Fruit fly (Drosophila melanogaster) whole organism, embryonic: ENCODE results near the gene CG5104.

Experiments used
- CG11560 ChIP-seq: fragments of 200-800 bp; sonication (Bioruptor generic); IDR thresholded peaks from 3 replicates; pipeline ENCODE4 v1.3.6; 2022; ENCODE audit warnings: missing biosample characterization, missing genetic modification characterization
- CG14667 ChIP-seq: fragments of 200-800 bp; sonication (Bioruptor generic); IDR thresholded peaks from 2 replicates; pipeline ENCODE4 v1.3.6; 2022; ENCODE audit warnings: missing biosample characterization, missing genetic modification characterization
- CG1792 ChIP-seq: fragments of 200-800 bp; sonication (Bioruptor generic); optimal IDR thresholded peaks from 2 replicates; lab custom pipeline; 2016; ENCODE audit warnings: missing biosample characterization, missing genetic modification characterization
- CG4404 ChIP-seq: fragments of 200-800 bp; sonication (Bioruptor generic); IDR thresholded peaks from 2 replicates; pipeline ENCODE4 v1.3.6; 2022; ENCODE audit warnings: missing biosample characterization, missing genetic modification characterization
- CkIIα-i1 ChIP-seq: fragments of 200-800 bp; sonication (Bioruptor generic); IDR thresholded peaks from 2 replicates; pipeline ENCODE4 v1.3.6; 2022; ENCODE audit warnings: missing biosample characterization, missing genetic modification characterization
- cad ChIP-seq: fragments of >200 bp; optimal IDR thresholded peaks from 2 replicates; lab custom pipeline; 2017; ENCODE audit warnings: missing biosample characterization, missing genetic modification characterization
- grau ChIP-seq: fragments of 200-800 bp; optimal IDR thresholded peaks from 3 replicates; lab custom pipeline; 2019; ENCODE audit warnings: missing biosample characterization, mild to moderate bottlenecking, missing genetic modification characterization, moderate library complexity
- mirr ChIP-seq: fragments of 200-800 bp; sonication (Bioruptor generic); optimal IDR thresholded peaks from 3 replicates; lab custom pipeline; 2018; ENCODE audit warnings: missing biosample characterization, mild to moderate bottlenecking, missing genetic modification characterization
- nom ChIP-seq: fragments of 200-800 bp; sonication (Bioruptor generic); optimal IDR thresholded peaks from 2 replicates; lab custom pipeline; 2017; ENCODE audit warnings: missing biosample characterization, missing genetic modification characterization, mild to moderate bottlenecking, moderate library complexity, missing genetic modification reagents
- pan ChIP-seq, 4 experiments: fragments of >200 bp in 3 of 4; fragments of 200-800 bp in 1 of 4; sonication (Bioruptor generic) in 1 of 4; optimal IDR thresholded peaks in 3 of 4; IDR thresholded peaks in 1 of 4; 2 replicates each; pipeline versions ENCODE4 v1.3.6 to Lab custom; 2017 to 2022; ENCODE audit warnings: missing biosample characterization in 2 of 4, missing genetic modification characterization in 2 of 4, mixed read lengths in 1 of 4
- sqz ChIP-seq: fragments of 200-800 bp; sonication (Bioruptor generic); optimal IDR thresholded peaks from 3 replicates; lab custom pipeline; 2018; ENCODE audit warnings: missing biosample characterization, mild to moderate bottlenecking, missing genetic modification characterization

DNA sequence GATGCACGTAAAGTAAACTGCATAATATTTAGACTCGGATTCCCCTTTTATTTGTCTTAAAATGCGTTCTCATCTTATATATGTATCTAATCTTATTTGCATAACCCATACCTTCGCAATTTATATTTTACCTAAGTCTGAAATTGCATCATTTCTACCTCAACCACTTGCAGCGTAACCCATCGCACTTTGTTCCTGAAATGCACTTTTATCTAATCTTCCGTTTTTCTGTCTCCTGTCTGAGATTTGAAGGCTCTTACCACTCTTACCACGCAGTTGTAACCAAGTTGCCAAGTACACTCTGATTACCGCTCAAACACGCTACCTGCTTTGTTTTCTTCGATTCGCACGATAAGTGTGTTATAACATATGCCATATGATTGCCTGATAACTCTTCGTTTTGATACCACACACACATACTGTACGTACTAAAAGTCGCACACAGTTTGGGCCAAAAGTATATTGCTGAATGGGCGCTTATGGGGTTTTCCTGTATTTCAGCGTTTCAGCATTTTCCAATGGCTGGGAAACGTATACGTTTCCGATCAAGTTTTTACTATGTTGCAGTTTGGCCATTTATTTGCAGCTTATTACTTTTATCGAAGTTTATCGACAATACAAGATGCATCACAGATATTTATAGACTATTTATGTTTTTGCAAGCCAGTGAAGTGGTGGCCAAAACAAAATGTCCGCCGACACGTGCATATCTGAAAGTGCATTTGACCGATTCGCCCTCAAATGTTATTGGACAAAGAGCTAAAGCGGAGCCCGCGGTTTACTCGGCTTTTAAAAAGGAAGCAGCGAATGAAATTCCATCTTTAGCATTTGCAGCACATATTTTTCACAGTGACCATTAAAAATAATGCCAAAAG lies 18.5 kb downstream of the CG5104 start:
- TF ChIP-seq nom (GFP tag; lab: Kevin White, UChicago) (no peak), mirr (GFP tag; lab: Kevin White, UChicago) (peak; percentile 89), CG11560 (tag; lab: Robert Waterston, UW) (no peak), grau (tag; lab: Kevin White, UChicago) (peak; percentile 4), CkIIα-i1 (GFP tag; lab: Robert Waterston, UW) (no peak), CG14667 (GFP tag; lab: Robert Waterston, UW) (no peak), pan (optimal IDR thresholded peaks at IDR 0.05; lab: Kevin White, UChicago) (no peak), pan (GFP tag; optimal IDR thresholded peaks at IDR 0.05 in 1 of 2, IDR thresholded peaks at IDR 0.05 in 1 of 2) (no peak), CG4404 (GFP tag; lab: Robert Waterston, UW) (no peak), cad (no peak), CG1792 (GFP tag; lab: Kevin White, UChicago) (no peak), sqz (GFP tag; lab: Kevin White, UChicago) (no peak)
